Worm (Caenorhabditis elegans) whole organism, L3 larva: ENCODE measurements around the gene EEED8.13.

ENCODE experiments used
- daf-12 ChIP-seq: fragments of 150-350 bp; optimal IDR thresholded peaks from 2 replicates; lab custom pipeline; 2014; ENCODE audit warnings: missing biosample characterization, missing genetic modification reagents, missing genetic modification characterization
- elt-2 ChIP-seq: sonication (generic microtip); optimal IDR thresholded peaks from 2 replicates; lab custom pipeline; 2016; ENCODE audit warnings: missing genetic modification reagents, mild to moderate bottlenecking, missing genetic modification characterization, missing compliant biosample characterization
- nhr-25 ChIP-seq: sonication (generic microtip); optimal IDR thresholded peaks from 2 replicates; lab custom pipeline; 2017; ENCODE audit warnings: missing biosample characterization, missing genetic modification characterization
- nhr-77 ChIP-seq: fragments of 150-350 bp; optimal IDR thresholded peaks from 2 replicates; lab custom pipeline; 2014; ENCODE audit warnings: missing biosample characterization, missing genetic modification characterization
- pha-4 ChIP-seq: fragments of 150-350 bp; optimal IDR thresholded peaks from 2 replicates; lab custom pipeline; 2014; ENCODE audit warnings: missing biosample characterization, missing genetic modification reagents, missing genetic modification characterization
- snpc-4 ChIP-seq: fragments of 150-350 bp; optimal IDR thresholded peaks from 2 replicates; lab custom pipeline; 2014; ENCODE audit warnings: missing biosample characterization, missing genetic modification characterization
- unc-39 ChIP-seq: sonication (generic microtip); optimal IDR thresholded peaks from 4 replicates; lab custom pipeline; 2017; ENCODE audit warnings: missing biosample characterization, missing genetic modification characterization
- unc-62 ChIP-seq: fragments of 150-350 bp; sonication (generic microtip); optimal IDR thresholded peaks from 4 replicates; lab custom pipeline; 2014; ENCODE audit warnings: missing biosample characterization, missing genetic modification reagents, missing genetic modification characterization

DNA sequence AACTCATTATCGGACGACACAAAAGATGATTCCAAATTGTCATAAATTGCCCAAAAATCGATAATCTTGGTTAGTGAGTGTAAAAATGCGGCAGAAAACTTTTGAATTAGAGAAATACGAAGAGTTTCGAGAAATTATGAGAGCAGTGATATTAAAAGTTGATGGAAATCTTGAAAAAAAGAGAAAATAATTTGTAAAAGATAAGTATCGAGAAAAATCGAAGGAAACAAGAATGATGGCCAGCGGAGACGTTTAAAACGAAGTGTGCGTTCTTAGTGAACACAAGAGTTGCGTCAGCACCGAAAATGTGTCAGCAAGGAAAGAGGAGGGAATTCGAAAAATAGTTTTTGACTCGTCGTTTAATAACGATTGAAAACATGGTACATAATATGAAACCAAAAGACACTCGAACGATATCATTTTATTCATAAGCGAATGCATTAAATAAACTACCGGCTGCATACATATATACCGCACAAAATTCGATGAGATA, 22.5 kb downstream of the EEED8.13 start, which contains the start of gene ndx-6:
- TF ChIP-seq nhr-25 = peak; percentile 92
- peak; percentile 79 for TF ChIP-seq elt-2 (tag; lab: Kevin White, UChicago)
- no peak for TF ChIP-seq nhr-77 (tag; lab: Kevin White, UChicago)
- no peak for TF ChIP-seq daf-12 (tag; lab: Kevin White, UChicago)
- TF ChIP-seq unc-62 (GFP tag; lab: Kevin White, UChicago) = no peak
- no peak for TF ChIP-seq unc-39 (tag; lab: Kevin White, UChicago)
- peak; percentile 75 for TF ChIP-seq snpc-4
- peak; percentile 90 for TF ChIP-seq pha-4 (tag; lab: Kevin White, UChicago)
